Worm (Caenorhabditis elegans): ENCODE data around the gene clec-27.

DNA sequence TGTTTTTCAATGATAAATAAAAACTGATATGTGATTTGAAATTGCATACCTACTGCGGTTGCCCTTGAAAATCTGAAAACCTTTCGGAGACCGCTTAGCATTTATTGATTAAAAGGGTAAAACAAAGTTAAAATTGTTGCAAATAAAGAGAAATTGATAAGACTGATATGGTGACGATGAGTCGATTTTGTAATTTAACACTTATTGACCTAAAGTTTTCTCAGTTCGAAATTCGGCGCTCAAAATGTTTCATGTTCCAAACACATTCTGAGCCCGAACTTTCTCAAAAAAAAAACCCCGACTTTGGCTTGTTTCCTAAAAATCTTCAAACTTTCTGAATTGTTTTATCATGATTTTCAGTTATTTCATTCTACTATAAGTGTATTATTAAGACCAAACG lies 13.5 kb upstream of the clec-27 start, which contains the start of gene clec-40:
- TF ChIP-seq nhr-76 (tag; optimal IDR thresholded peaks at IDR 0.05) (no peak), lsy-2 (tag; optimal IDR thresholded peaks at IDR 0.05) (no peak), unc-62 (GFP tag; optimal IDR thresholded peaks at IDR 0.05) (no peak), nhr-237 (tag; optimal IDR thresholded peaks at IDR 0.05) (no peak)

Measured in whole organism, mixed stage, embryonic.